Fruit fly (Drosophila melanogaster): ENCODE measurements around the gene mRpS6.

mRpS6 gene

DNA sequence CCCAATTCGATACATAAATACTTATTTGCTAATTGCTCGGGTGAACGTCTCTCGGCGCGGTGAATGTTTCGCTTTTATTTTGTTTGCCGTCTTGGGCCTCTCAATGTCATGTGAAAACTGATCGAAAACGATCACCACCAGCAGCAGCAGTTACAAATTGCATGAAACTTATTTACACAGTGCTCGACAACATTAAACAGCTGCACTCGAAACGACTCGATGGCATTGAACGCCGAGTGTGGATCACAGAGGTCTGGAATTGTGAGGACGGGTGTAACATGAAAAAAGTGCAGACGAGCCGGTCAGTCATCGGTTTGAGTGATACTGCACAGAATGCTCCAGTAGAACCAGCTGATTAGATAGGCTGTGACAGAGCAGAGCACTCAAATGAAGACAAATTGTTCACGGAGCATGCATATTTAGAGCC, 6.6 kb upstream of the mRpS6 start (continued):
- TF ChIP-seq sens (GFP tag) (peak; percentile 74), tna (GFP tag; IDR thresholded peaks at IDR 0.05; ENCODE audit: partially characterized antibody) (no peak), CG31441 (GFP tag; IDR thresholded peaks at IDR 0.05) (no peak; the same call in 1 of the 2 replicates), cad (GFP tag; optimal IDR thresholded peaks at IDR 0.05) (no peak), Jarid2 (GFP tag; optimal IDR thresholded peaks at IDR 0.05) (no peak), CG13775 (GFP tag; optimal IDR thresholded peaks at IDR 0.05) (no peak), HLH4C (GFP tag; IDR thresholded peaks at IDR 0.05; ENCODE audit: partially characterized antibody) (no peak), Gsc (GFP tag; IDR thresholded peaks at IDR 0.05) (no peak), lmd (GFP tag; IDR thresholded peaks at IDR 0.05) (no peak), CG7271 (tag; optimal IDR thresholded peaks at IDR 0.05) (no peak), bowl (GFP tag; IDR thresholded peaks at IDR 0.05) (no peak), ro (GFP tag; IDR thresholded peaks at IDR 0.05) (no peak), CG14710 (tag; optimal IDR thresholded peaks at IDR 0.05) (no peak), bsh (GFP tag; optimal IDR thresholded peaks at IDR 0.05) (peak in 1 of 2 experiments; percentile 14), CG6813 (GFP tag; optimal IDR thresholded peaks at IDR 0.05) (no peak), CG4404 (GFP tag; IDR thresholded peaks at IDR 0.05) (no peak), CG42726 (GFP tag; IDR thresholded peaks at IDR 0.05; ENCODE audit: partially characterized antibody) (no peak), z (GFP tag; IDR thresholded peaks at IDR 0.05) (peak; percentile 78; the same call in 2 of the 3 replicates), CG17829 (tag; optimal IDR thresholded peaks at IDR 0.05) (no peak), Atf3 (GFP tag; optimal IDR thresholded peaks at IDR 0.05) (no peak), CG18764 (GFP tag; optimal IDR thresholded peaks at IDR 0.05) (no peak), CG3407 (GFP tag; optimal IDR thresholded peaks at IDR 0.05) (peak; percentile 14), CG2120 (GFP tag; optimal IDR thresholded peaks at IDR 0.05) (no peak), CG7357 (GFP tag; IDR thresholded peaks at IDR 0.05) (no peak), ATbp (GFP tag; optimal IDR thresholded peaks at IDR 0.05) (peak; percentile 58), Hmx (GFP tag; optimal IDR thresholded peaks at IDR 0.05) (no peak), CG12236 (GFP tag; optimal IDR thresholded peaks at IDR 0.05) (no peak), dan (GFP tag; IDR thresholded peaks at IDR 0.05) (no peak), CG3838 (GFP tag; optimal IDR thresholded peaks at IDR 0.05) (no peak), CG14050 (GFP tag; IDR thresholded peaks at IDR 0.05) (no peak), CG15269 (tag; optimal IDR thresholded peaks at IDR 0.05) (no peak), CG9817 (tag; optimal IDR thresholded peaks at IDR 0.05) (no peak), sisA (GFP tag; IDR thresholded peaks at IDR 0.05) (no peak), luna (GFP tag; optimal IDR thresholded peaks at IDR 0.05) (no peak), CG4707 (GFP tag; optimal IDR thresholded peaks at IDR 0.05) (peak; percentile 45), CG8281 (tag; optimal IDR thresholded peaks at IDR 0.05) (no peak), CG2889 (GFP tag; IDR thresholded peaks at IDR 0.05) (no peak), vfl (GFP tag; optimal IDR thresholded peaks at IDR 0.05) (no peak), E2f1 (GFP tag; IDR thresholded peaks at IDR 0.05) (no peak), fu2 (GFP tag; optimal IDR thresholded peaks at IDR 0.05) (no peak), CG7786 (GFP tag; optimal IDR thresholded peaks at IDR 0.05) (no peak), emc (GFP tag; optimal IDR thresholded peaks at IDR 0.05) (no peak), stwl (tag; optimal IDR thresholded peaks at IDR 0.05) (no peak), CG8359 (GFP tag; optimal IDR thresholded peaks at IDR 0.05; ENCODE audit: borderline replicate concordance) (no peak), CG1832 (GFP tag; optimal IDR thresholded peaks at IDR 0.05) (no peak), stc (GFP tag; IDR thresholded peaks at IDR 0.05) (peak; percentile 21; the same call in 1 of the 2 replicates), CG18262 (tag; optimal IDR thresholded peaks at IDR 0.05) (no peak), sens-2 (GFP tag; IDR thresholded peaks at IDR 0.05) (no peak), abd-A (tag; optimal IDR thresholded peaks at IDR 0.05) (no peak), Doc3 (GFP tag; IDR thresholded peaks at IDR 0.05; ENCODE audit: partially characterized antibody) (no peak), jing (GFP tag; optimal IDR thresholded peaks at IDR 0.05) (no peak), CG12391 (tag; optimal IDR thresholded peaks at IDR 0.05) (no peak)
